Worm (Caenorhabditis elegans): ENCODE results near the gene epg-5.

ce11 chrII:6651719-6652118 is 42.6 kb upstream of the epg-5 start, which contains the start of gene sra-26:
- TF ChIP-seq lin-1 (GFP tag; IDR thresholded peaks at IDR 0.05) (no peak), lim-7 (GFP tag; IDR thresholded peaks at IDR 0.05) (no peak), unc-130 (GFP tag; optimal IDR thresholded peaks at IDR 0.05) (no peak), skn-1 (tag; optimal IDR thresholded peaks at IDR 0.05) (no peak), ztf-11 (tag; optimal IDR thresholded peaks at IDR 0.05) (no peak)

Data from whole organism, L4 larva.